Fruit fly (Drosophila melanogaster): ENCODE data around the gene Muc12Ea.

Muc12Ea gene

dm6 chrX:14233843-14234337, 43.6 kb upstream of the Muc12Ea start, which contains the start of gene CG42271 (continued):
- no peak for TF ChIP-seq sc (optimal IDR thresholded peaks at IDR 0.05)
- TF ChIP-seq sc (GFP tag; optimal IDR thresholded peaks at IDR 0.05) = no peak
- peak; percentile 69 for TF ChIP-seq CG8924 (tag; optimal IDR thresholded peaks at IDR 0.05)
- no peak for TF ChIP-seq Usf (GFP tag; optimal IDR thresholded peaks at IDR 0.05)
- no peak for TF ChIP-seq btn (GFP tag; optimal IDR thresholded peaks at IDR 0.05)
- no peak for TF ChIP-seq Fer2 (tag; optimal IDR thresholded peaks at IDR 0.05)
- TF ChIP-seq CG17912 (GFP tag; optimal IDR thresholded peaks at IDR 0.05) = no peak
- TF ChIP-seq nom (GFP tag; optimal IDR thresholded peaks at IDR 0.05) = no peak
- TF ChIP-seq Fer1 (GFP tag; optimal IDR thresholded peaks at IDR 0.05) = peak; percentile 46
- TF ChIP-seq zen (tag; optimal IDR thresholded peaks at IDR 0.05) = peak; percentile 53
- TF ChIP-seq gsb-n (tag; optimal IDR thresholded peaks at IDR 0.05) = no peak
- TF ChIP-seq CG14965 (GFP tag; optimal IDR thresholded peaks at IDR 0.05; ENCODE audit: borderline replicate concordance) = no peak
- TF ChIP-seq CG15073 (GFP tag; optimal IDR thresholded peaks at IDR 0.05) = no peak
- TF ChIP-seq lab (GFP tag; optimal IDR thresholded peaks at IDR 0.05) = no peak
- TF ChIP-seq Ssrp (tag; optimal IDR thresholded peaks at IDR 0.05) = peak; percentile 40
- TF ChIP-seq CG17359 (tag; optimal IDR thresholded peaks at IDR 0.05) = peak; percentile 34
- TF ChIP-seq CG6654 (GFP tag; optimal IDR thresholded peaks at IDR 0.05) = no peak
- TF ChIP-seq Dbx (GFP tag; IDR thresholded peaks at IDR 0.05) = peak; percentile 44; the same call in 1 of the 3 replicates
- peak; percentile 34 for TF ChIP-seq pzg (GFP tag; optimal IDR thresholded peaks at IDR 0.05)
- TF ChIP-seq Lim3 (GFP tag; IDR thresholded peaks at IDR 0.05) = no peak
- no peak for TF ChIP-seq ham (GFP tag; IDR thresholded peaks at IDR 0.05)
- TF ChIP-seq CoRest (tag; optimal IDR thresholded peaks at IDR 0.05) = peak; percentile 76
- 0 out of 2 replicates have a peak, but pooled peaks have one; percentile 13 for TF ChIP-seq Ada2b (GFP tag; IDR thresholded peaks at IDR 0.05)
- TF ChIP-seq CG10979 (tag; optimal IDR thresholded peaks at IDR 0.05) = peak; percentile 5
- peak; percentile 42 for TF ChIP-seq CG18599 (GFP tag; optimal IDR thresholded peaks at IDR 0.05)
- TF ChIP-seq insv (GFP tag; optimal IDR thresholded peaks at IDR 0.05) = peak; percentile 58 to 98
- no peak for TF ChIP-seq CG3163 (GFP tag; optimal IDR thresholded peaks at IDR 0.05)
- no peak for TF ChIP-seq so (GFP tag; IDR thresholded peaks at IDR 0.05)
- no peak for TF ChIP-seq tio (GFP tag; optimal IDR thresholded peaks at IDR 0.05)
- TF ChIP-seq pho (GFP tag; optimal IDR thresholded peaks at IDR 0.05) = no peak
- peak; percentile 93 for TF ChIP-seq hb (GFP tag; IDR thresholded peaks at IDR 0.05; ENCODE audit: partially characterized antibody)
- no peak for TF ChIP-seq CG43689 (GFP tag; IDR thresholded peaks at IDR 0.05)
- TF ChIP-seq MESR4 (GFP tag; optimal IDR thresholded peaks at IDR 0.05) = peak; percentile 91
- TF ChIP-seq CG6854 (GFP tag; optimal IDR thresholded peaks at IDR 0.05) = no peak
- TF ChIP-seq gfzf (GFP tag; optimal IDR thresholded peaks at IDR 0.05) = no peak
- TF ChIP-seq Nf-YC (tag; optimal IDR thresholded peaks at IDR 0.05) = peak; percentile 61
- no peak for TF ChIP-seq fu2 (GFP tag; optimal IDR thresholded peaks at IDR 0.05)
- TF ChIP-seq Drgx (GFP tag; IDR thresholded peaks at IDR 0.05) = no peak
- TF ChIP-seq Nf-YB (GFP tag; optimal IDR thresholded peaks at IDR 0.05) = peak; percentile 13
- TF ChIP-seq nau (GFP tag; optimal IDR thresholded peaks at IDR 0.05) = no peak
- TF ChIP-seq HLH3B (GFP tag; IDR thresholded peaks at IDR 0.05) = no peak
- no peak for TF ChIP-seq CG1647 (GFP tag; optimal IDR thresholded peaks at IDR 0.05)
- peak; percentile 24 for TF ChIP-seq CG7556 (GFP tag; optimal IDR thresholded peaks at IDR 0.05)
- TF ChIP-seq CG1603 (tag; optimal IDR thresholded peaks at IDR 0.05) = no peak
- TF ChIP-seq ro (GFP tag; IDR thresholded peaks at IDR 0.05) = no peak
- no peak for TF ChIP-seq chn (GFP tag; optimal IDR thresholded peaks at IDR 0.05)
- no peak for TF ChIP-seq exex (tag; optimal IDR thresholded peaks at IDR 0.05)
- TF ChIP-seq CG11560 (tag; IDR thresholded peaks at IDR 0.05) = no peak
- no peak for TF ChIP-seq gcm2 (GFP tag; optimal IDR thresholded peaks at IDR 0.05)
- TF ChIP-seq crol (GFP tag; IDR thresholded peaks at IDR 0.05) = no peak
- no peak for TF ChIP-seq dm (GFP tag; optimal IDR thresholded peaks at IDR 0.05)

Data from whole organism, embryonic.